Worm (Caenorhabditis elegans) whole organism, late embryonic: ENCODE measurements around the gene M6.11.

Experiments
- C08G9.2 ChIP-seq: sonication (generic microtip); optimal IDR thresholded peaks from 2 replicates; lab custom pipeline; 2016; ENCODE audit warnings: mild to moderate bottlenecking, missing genetic modification characterization, moderate library complexity, missing compliant biosample characterization
- C38D4.7 ChIP-seq: fragments of 200-800 bp; sonication (Bioruptor generic); optimal IDR thresholded peaks from 2 replicates; lab custom pipeline; 2018; ENCODE audit warnings: mild to moderate bottlenecking, missing genetic modification characterization, moderate library complexity, missing compliant biosample characterization
- T23F11.4 ChIP-seq: fragments of 200-800 bp; sonication (Bioruptor generic); optimal IDR thresholded peaks from 2 replicates; lab custom pipeline; 2018; ENCODE audit warnings: mild to moderate bottlenecking, missing genetic modification characterization, missing compliant biosample characterization
- ceh-18 ChIP-seq: sonication (generic microtip); optimal IDR thresholded peaks from 2 replicates; lab custom pipeline; 2016; ENCODE audit warnings: missing genetic modification characterization, missing compliant biosample characterization
- ceh-19 ChIP-seq: fragments of 200-800 bp; sonication (Bioruptor generic); optimal IDR thresholded peaks from 2 replicates; lab custom pipeline; 2018; ENCODE audit warnings: mild to moderate bottlenecking, missing genetic modification characterization, missing compliant biosample characterization
- ceh-2 ChIP-seq: sonication (generic microtip); optimal IDR thresholded peaks from 2 replicates; lab custom pipeline; 2016; ENCODE audit warnings: missing genotype, missing genetic modification characterization, missing compliant biosample characterization
- ceh-22 ChIP-seq: sonication (generic microtip); optimal IDR thresholded peaks from 2 replicates; lab custom pipeline; 2017; ENCODE audit warnings: missing biosample characterization, missing genetic modification characterization
- ceh-30 ChIP-seq: fragments of 150-350 bp; optimal IDR thresholded peaks from 2 replicates; lab custom pipeline; 2014; ENCODE audit warnings: missing biosample characterization, missing genetic modification characterization
- che-1 ChIP-seq: sonication (generic microtip); optimal IDR thresholded peaks from 2 replicates; lab custom pipeline; 2016; ENCODE audit warnings: mild to moderate bottlenecking, missing genetic modification characterization, missing compliant biosample characterization
- dmd-4 ChIP-seq: sonication (generic microtip); optimal IDR thresholded peaks from 2 replicates; lab custom pipeline; 2016; ENCODE audit warnings: borderline replicate concordance, missing genetic modification characterization, missing compliant biosample characterization
- dve-1 ChIP-seq: sonication (generic microtip); optimal IDR thresholded peaks from 2 replicates; lab custom pipeline; 2017; ENCODE audit warnings: antibody characterized with exemption, mild to moderate bottlenecking, missing genetic modification characterization, missing compliant biosample characterization
- elt-4 ChIP-seq: sonication (generic microtip); optimal IDR thresholded peaks from 2 replicates; lab custom pipeline; 2016; ENCODE audit warnings: missing genetic modification characterization, missing compliant biosample characterization
- ets-4 ChIP-seq: sonication (generic microtip); optimal IDR thresholded peaks from 2 replicates; lab custom pipeline; 2016; ENCODE audit warnings: missing genetic modification characterization, missing compliant biosample characterization
- eyg-1 ChIP-seq: sonication (generic microtip); optimal IDR thresholded peaks from 2 replicates; lab custom pipeline; 2016; ENCODE audit warnings: missing genotype, missing genetic modification characterization, missing compliant biosample characterization
- gmeb-2 ChIP-seq: sonication (generic microtip); optimal IDR thresholded peaks from 2 replicates; lab custom pipeline; 2016; ENCODE audit warnings: missing genetic modification characterization, inconsistent platforms, missing compliant biosample characterization
- lim-6 ChIP-seq: sonication (generic microtip); optimal IDR thresholded peaks from 2 replicates; lab custom pipeline; 2016; ENCODE audit warnings: missing genetic modification characterization, missing compliant biosample characterization
- lin-11 ChIP-seq: fragments of 200-800 bp; sonication (Bioruptor generic); optimal IDR thresholded peaks from 2 replicates; lab custom pipeline; 2018; ENCODE audit warnings: mild to moderate bottlenecking, missing genetic modification characterization, missing compliant biosample characterization
- madf-2 ChIP-seq: sonication (generic microtip); optimal IDR thresholded peaks from 2 replicates; lab custom pipeline; 2017; ENCODE audit warnings: missing genetic modification characterization, missing compliant biosample characterization
- mec-3 ChIP-seq: sonication (generic microtip); optimal IDR thresholded peaks from 2 replicates; lab custom pipeline; 2016; ENCODE audit warnings: borderline replicate concordance, missing genetic modification characterization, missing compliant biosample characterization
- nfya-1 ChIP-seq: sonication (generic microtip); optimal IDR thresholded peaks from 2 replicates; lab custom pipeline; 2017; ENCODE audit warnings: missing genetic modification characterization, mild to moderate bottlenecking, missing compliant biosample characterization, antibody characterized with exemption, moderate library complexity
- nhr-232 ChIP-seq: sonication (generic microtip); optimal IDR thresholded peaks from 2 replicates; lab custom pipeline; 2016; ENCODE audit warnings: missing genetic modification characterization, missing compliant biosample characterization
- npax-4 ChIP-seq: sonication (generic microtip); optimal IDR thresholded peaks from 2 replicates; lab custom pipeline; 2016; ENCODE audit warnings: missing genetic modification characterization, missing compliant biosample characterization
- odd-2 ChIP-seq: sonication (generic microtip); optimal IDR thresholded peaks from 2 replicates; lab custom pipeline; 2017; ENCODE audit warnings: antibody characterized with exemption, mild to moderate bottlenecking, missing genetic modification characterization, missing compliant biosample characterization
- pag-3 ChIP-seq: sonication (generic microtip); optimal IDR thresholded peaks from 2 replicates; lab custom pipeline; 2016; ENCODE audit warnings: missing compliant biosample characterization, missing genetic modification characterization, borderline replicate concordance
- pat-9 ChIP-seq: fragments of 200-800 bp; sonication (Bioruptor generic); optimal IDR thresholded peaks from 2 replicates; lab custom pipeline; 2018; ENCODE audit warnings: mild to moderate bottlenecking, missing genetic modification characterization, moderate library complexity, missing compliant biosample characterization
- pax-1 ChIP-seq: fragments of 150-350 bp; optimal IDR thresholded peaks from 2 replicates; lab custom pipeline; 2014; ENCODE audit warnings: missing biosample characterization, missing genetic modification characterization
- pha-2 ChIP-seq: sonication (generic microtip); optimal IDR thresholded peaks from 2 replicates; lab custom pipeline; 2017; ENCODE audit warnings: mild to moderate bottlenecking, missing genetic modification characterization, missing compliant biosample characterization
- pha-4 ChIP-seq: fragments of 150-350 bp; optimal IDR thresholded peaks from 2 replicates; lab custom pipeline; 2018; ENCODE audit warnings: missing biosample characterization, missing genetic modification reagents, missing genetic modification characterization
- pros-1 ChIP-seq: fragments of 150-350 bp; optimal IDR thresholded peaks from 2 replicates; lab custom pipeline; 2014; ENCODE audit warnings: missing biosample characterization, missing genetic modification reagents, missing genetic modification characterization
- ref-2 ChIP-seq: sonication (generic microtip); optimal IDR thresholded peaks from 2 replicates; lab custom pipeline; 2016; ENCODE audit warnings: missing genetic modification characterization, missing compliant biosample characterization
- rnt-1 ChIP-seq: sonication (generic microtip); optimal IDR thresholded peaks from 2 replicates; lab custom pipeline; 2016; ENCODE audit warnings: missing genetic modification characterization, missing compliant biosample characterization
- sdc-2 ChIP-seq: sonication (generic microtip); optimal IDR thresholded peaks from 2 replicates; lab custom pipeline; 2016; ENCODE audit warnings: missing genotype, missing genetic modification characterization, missing compliant biosample characterization
- tbx-2 ChIP-seq: sonication (generic microtip); optimal IDR thresholded peaks from 2 replicates; lab custom pipeline; 2016; ENCODE audit warnings: missing genetic modification characterization, missing compliant biosample characterization
- ttx-3 ChIP-seq: sonication (generic microtip); optimal IDR thresholded peaks from 2 replicates; lab custom pipeline; 2016; ENCODE audit warnings: missing genetic modification reagents, missing genetic modification characterization, missing compliant biosample characterization
- unc-42 ChIP-seq: sonication (generic microtip); optimal IDR thresholded peaks from 2 replicates; lab custom pipeline; 2016; ENCODE audit warnings: missing genotype, missing genetic modification characterization, missing compliant biosample characterization
- zip-5 ChIP-seq: sonication (generic microtip); optimal IDR thresholded peaks from 2 replicates; lab custom pipeline; 2016; ENCODE audit warnings: missing genetic modification characterization, missing compliant biosample characterization
- ztf-16 ChIP-seq: sonication (generic microtip); optimal IDR thresholded peaks from 2 replicates; lab custom pipeline; 2017; ENCODE audit warnings: missing genetic modification characterization, missing compliant biosample characterization

Gene M6.11

DNA sequence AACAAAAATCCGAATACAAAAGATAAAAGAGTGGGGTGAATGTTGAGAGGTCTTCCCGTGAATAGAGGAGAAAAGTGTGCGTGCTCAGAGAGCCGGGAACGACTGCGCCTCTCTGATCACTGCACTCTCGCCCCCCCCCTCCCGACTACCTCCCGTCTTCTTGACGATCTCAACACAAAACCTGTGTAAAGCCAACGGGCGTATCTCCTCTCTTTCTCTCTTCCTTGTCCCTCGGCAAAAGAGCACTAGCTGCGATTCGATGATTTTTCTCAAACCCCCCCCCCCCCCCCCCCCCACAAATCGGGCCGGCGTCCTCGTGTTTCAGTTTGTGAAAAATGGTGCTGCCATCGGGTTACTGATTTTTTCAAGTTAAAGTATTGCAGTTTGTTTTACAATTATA lies 19.7 kb downstream of the M6.11 start:
- TF ChIP-seq lim-6 (no peak), ets-4 (tag; lab: Kevin White, UChicago) (no peak), unc-42 (no peak), ref-2 (tag; lab: Kevin White, UChicago) (no peak), che-1 (tag; lab: Kevin White, UChicago) (no peak), pat-9 (tag; lab: Kevin White, UChicago) (no peak), ceh-2 (no peak), T23F11.4 (GFP tag; lab: Kevin White, UChicago) (no peak), ceh-22 (tag; lab: Kevin White, UChicago) (no peak), mec-3 (tag; lab: Kevin White, UChicago) (no peak), sdc-2 (tag; lab: Kevin White, UChicago) (no peak), nhr-232 (tag; lab: Kevin White, UChicago) (no peak), C38D4.7 (no peak), ceh-30 (tag; lab: Kevin White, UChicago) (no peak), ceh-18 (tag; lab: Kevin White, UChicago) (no peak), madf-2 (tag; lab: Kevin White, UChicago) (no peak), tbx-2 (no peak), nfya-1 (tag; lab: Kevin White, UChicago) (no peak), elt-4 (tag; lab: Kevin White, UChicago) (no peak)

DNA sequence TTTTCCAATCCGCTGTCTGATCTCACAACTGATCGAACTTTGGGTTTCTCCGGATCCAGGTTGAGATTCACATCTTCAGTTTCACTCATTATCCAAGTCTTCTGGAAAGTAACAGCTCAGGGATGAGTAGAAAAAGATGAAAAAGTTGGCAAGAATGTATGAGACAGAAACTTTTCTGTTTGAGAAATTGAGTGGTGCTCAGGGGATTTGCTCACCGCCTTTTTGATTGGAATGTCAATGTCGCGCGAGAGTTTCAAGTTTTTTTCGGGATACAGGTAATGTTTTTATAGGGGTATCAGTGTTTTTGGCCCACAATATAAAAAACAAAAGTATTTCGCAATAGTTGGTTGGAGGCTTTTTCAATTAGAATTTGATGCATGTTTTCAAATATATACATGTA lies 20.1 kb downstream of the M6.11 start, which contains the start of gene unc-96:
Gene unc-96, minus strand, starts transcription at position 101 of the 400 bp plus-strand sequence.
- TF ChIP-seq lin-11 (tag; lab: Kevin White, UChicago) (no peak), sdc-2 (tag; lab: Kevin White, UChicago) (no peak)

DNA sequence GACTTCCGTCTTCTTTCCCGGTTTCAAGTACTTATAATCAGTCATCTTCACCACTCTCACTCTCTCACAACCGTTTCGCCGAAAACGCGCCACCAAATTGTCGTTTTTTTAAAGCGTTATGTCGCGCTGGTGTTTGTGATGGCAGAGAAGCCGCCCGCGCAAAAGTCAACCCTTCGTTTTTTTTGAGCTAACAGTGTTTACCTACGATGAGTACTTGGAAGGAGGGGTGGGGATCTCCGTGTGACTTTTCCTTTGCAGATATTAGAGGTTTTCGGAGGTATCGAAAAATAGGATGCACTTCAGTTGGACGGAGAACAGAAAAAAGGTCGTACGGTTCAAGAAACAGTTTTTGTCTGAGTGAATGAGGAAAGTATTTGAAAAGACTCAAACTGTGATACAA lies 23.6 kb downstream of the M6.11 start:
- TF ChIP-seq npax-4 (no peak), pax-1 (tag; lab: Kevin White, UChicago) (no peak), odd-2 (no peak), rnt-1 (tag; lab: Kevin White, UChicago) (no peak), ttx-3 (no peak), gmeb-2 (no peak), pat-9 (tag; lab: Kevin White, UChicago) (no peak), tbx-2 (no peak), dmd-4 (tag; lab: Kevin White, UChicago) (no peak), ceh-19 (GFP tag; lab: Kevin White, UChicago) (no peak)

DNA sequence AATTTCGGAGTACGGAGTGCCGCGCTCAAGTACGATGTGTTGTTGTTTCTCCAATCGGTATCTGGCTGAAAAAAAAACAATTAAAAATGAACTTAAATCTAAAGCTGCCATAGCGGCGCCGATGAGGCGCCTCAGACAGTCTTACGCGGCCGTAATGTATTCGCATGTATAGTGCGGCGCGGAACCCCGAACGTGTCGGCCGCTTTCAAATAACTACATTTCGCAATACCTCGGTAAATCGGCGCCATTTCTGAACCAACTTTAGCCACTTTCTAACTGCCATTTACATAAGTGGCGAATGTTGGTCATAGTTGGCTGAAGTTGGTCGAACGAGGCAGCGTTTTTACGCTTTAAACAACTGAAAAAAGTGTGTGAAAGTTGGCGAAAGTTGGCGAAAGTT lies 28.6 kb downstream of the M6.11 start:
- no peak for TF ChIP-seq ets-4 (tag; lab: Kevin White, UChicago)
- TF ChIP-seq zip-5 (tag; lab: Kevin White, UChicago) = no peak
- no peak for TF ChIP-seq npax-4
- no peak for TF ChIP-seq pros-1 (tag; lab: Kevin White, UChicago)
- TF ChIP-seq ztf-16 (tag; lab: Kevin White, UChicago) = no peak
- no peak for TF ChIP-seq pag-3 (tag; lab: Kevin White, UChicago)
- TF ChIP-seq C08G9.2 (tag; lab: Kevin White, UChicago) = no peak
- no peak for TF ChIP-seq eyg-1 (tag; lab: Kevin White, UChicago)
- TF ChIP-seq nhr-232 (tag; lab: Kevin White, UChicago) = no peak
- TF ChIP-seq pha-4 = no peak
- no peak for TF ChIP-seq pha-2 (tag; lab: Kevin White, UChicago)
- no peak for TF ChIP-seq dve-1 (tag; lab: Kevin White, UChicago)
